Fruit fly (Drosophila melanogaster): ENCODE data around the gene Srg1.

- no peak for TF ChIP-seq CG8478 (optimal IDR thresholded peaks at IDR 0.05)
- no peak for TF ChIP-seq CTCF (optimal IDR thresholded peaks at IDR 0.05)
These were observed 28.9 kb upstream of the Srg1 start for dm6 chr3R:24893320-24893955.

Measured in S2 (cell line).